Fruit fly (Drosophila melanogaster): ENCODE data around the gene SLIRP1.

The SLIRP1 gene

dm6 chrX:21339476-21339931, 20.4 kb upstream of the SLIRP1 start, which contains the start of the genes tty and fliI:
Gene tty (minus strand): TSS chrX:21339676.
Gene fliI (plus strand): TSS chrX:21339741.
- TF ChIP-seq h (GFP tag; optimal IDR thresholded peaks at IDR 0.05) (peak; percentile 87), woc (GFP tag; optimal IDR thresholded peaks at IDR 0.05) (peak; percentile 80), N (GFP tag; optimal IDR thresholded peaks at IDR 0.05) (no peak), Hnf4 (GFP tag; optimal IDR thresholded peaks at IDR 0.05) (no peak), Mio (GFP tag; optimal IDR thresholded peaks at IDR 0.05) (peak; percentile 15), Jra (GFP tag; optimal IDR thresholded peaks at IDR 0.05) (peak; percentile 59), GATAd (GFP tag; optimal IDR thresholded peaks at IDR 0.05) (peak; percentile 60), Dfd (GFP tag; optimal IDR thresholded peaks at IDR 0.05) (no peak), br (GFP tag; optimal IDR thresholded peaks at IDR 0.05) (peak; percentile 79), Abd-B (GFP tag; optimal IDR thresholded peaks at IDR 0.05) (no peak), CrebA (GFP tag; optimal IDR thresholded peaks at IDR 0.05; ENCODE audit: borderline replicate concordance) (no peak), psq (GFP tag; optimal IDR thresholded peaks at IDR 0.05) (peak; percentile 67), rgr (GFP tag; optimal IDR thresholded peaks at IDR 0.05) (peak; percentile 88), pan (optimal IDR thresholded peaks at IDR 0.05) (no peak), brk (GFP tag; optimal IDR thresholded peaks at IDR 0.05) (no peak), Myc (optimal IDR thresholded peaks at IDR 0.05) (peak; percentile 51), CG32264 (GFP tag; optimal IDR thresholded peaks at IDR 0.05) (peak; percentile 76), dsf (GFP tag; optimal IDR thresholded peaks at IDR 0.05; ENCODE audit: borderline replicate concordance) (peak; percentile 46), jim (GFP tag; optimal IDR thresholded peaks at IDR 0.05) (peak; percentile 70), Rel (GFP tag; optimal IDR thresholded peaks at IDR 0.05) (peak; percentile 15), Rel (tag; optimal IDR thresholded peaks at IDR 0.05) (peak; percentile 88), ey (GFP tag; optimal IDR thresholded peaks at IDR 0.05) (peak; percentile 86), lola (GFP tag; optimal IDR thresholded peaks at IDR 0.05) (no peak), Sp1 (GFP tag; optimal IDR thresholded peaks at IDR 0.05) (peak; percentile 86), Dif (GFP tag; optimal IDR thresholded peaks at IDR 0.05; ENCODE audit: partially characterized antibody) (peak; percentile 13), usp (GFP tag; optimal IDR thresholded peaks at IDR 0.05) (no peak), sv (GFP tag; optimal IDR thresholded peaks at IDR 0.05) (peak; percentile 69), tai (GFP tag; optimal IDR thresholded peaks at IDR 0.05) (no peak), dl (GFP tag; optimal IDR thresholded peaks at IDR 0.05; ENCODE audit: insufficient read depth in 1 of 2, partially characterized antibody in 2 of 2) (no peak), sage (GFP tag; optimal IDR thresholded peaks at IDR 0.05) (no peak), dmrt93B (GFP tag; optimal IDR thresholded peaks at IDR 0.05) (no peak), foxo (GFP tag; optimal IDR thresholded peaks at IDR 0.05) (peak; percentile 30 to 85), Vsx2 (GFP tag; optimal IDR thresholded peaks at IDR 0.05; ENCODE audit: partially characterized antibody) (no peak), CG9705 (GFP tag; optimal IDR thresholded peaks at IDR 0.05) (peak; percentile 60), Hr83 (GFP tag; optimal IDR thresholded peaks at IDR 0.05; ENCODE audit: poor library complexity, severe bottlenecking) (peak; percentile 89), HLH106 (tag; optimal IDR thresholded peaks at IDR 0.05) (peak; percentile 78), Hr78 (GFP tag; optimal IDR thresholded peaks at IDR 0.05) (no peak), fru (GFP tag; optimal IDR thresholded peaks at IDR 0.05) (peak; percentile 83), OdsH (GFP tag; optimal IDR thresholded peaks at IDR 0.05) (peak; percentile 72)

dm6 chrX:21338153-21338552, 19.1 kb upstream of the SLIRP1 start:
- no peak for TF ChIP-seq psq (GFP tag; optimal IDR thresholded peaks at IDR 0.05)
- TF ChIP-seq Abd-B (GFP tag; optimal IDR thresholded peaks at IDR 0.05) = no peak
- no peak for TF ChIP-seq Myc (optimal IDR thresholded peaks at IDR 0.05)
- TF ChIP-seq rgr (GFP tag; optimal IDR thresholded peaks at IDR 0.05) = no peak
- no peak for TF ChIP-seq brk (GFP tag; optimal IDR thresholded peaks at IDR 0.05)
- no peak for TF ChIP-seq CG9705 (GFP tag; optimal IDR thresholded peaks at IDR 0.05)
- no peak for TF ChIP-seq sv (GFP tag; optimal IDR thresholded peaks at IDR 0.05)

- TF ChIP-seq Dfd (GFP tag; optimal IDR thresholded peaks at IDR 0.05) = no peak
- TF ChIP-seq Hnf4 (GFP tag; optimal IDR thresholded peaks at IDR 0.05) = no peak
- TF ChIP-seq ey (GFP tag; optimal IDR thresholded peaks at IDR 0.05) = no peak
- no peak for TF ChIP-seq HLH106 (tag; optimal IDR thresholded peaks at IDR 0.05)
- no peak for TF ChIP-seq OdsH (GFP tag; optimal IDR thresholded peaks at IDR 0.05)
- TF ChIP-seq CG32264 (GFP tag; optimal IDR thresholded peaks at IDR 0.05) = no peak
- TF ChIP-seq jim (GFP tag; optimal IDR thresholded peaks at IDR 0.05) = no peak
- TF ChIP-seq brk (GFP tag; optimal IDR thresholded peaks at IDR 0.05) = no peak
Observed at dm6 chrX:21337057-21337456, 18.0 kb upstream of the SLIRP1 start.

Measured in whole organism, wandering third instar larva.